Fruit fly (Drosophila melanogaster) whole organism, adult: Measurements from ENCODE around the gene CG15153.

Experiments used
- CG11617 ChIP-seq: fragments of 200-800 bp; sonication (Bioruptor generic); optimal IDR thresholded peaks from 2 replicates; lab custom pipeline; 2017; ENCODE audit warnings: mild to moderate bottlenecking, missing biosample characterization, missing genetic modification reagents, missing genetic modification characterization
- CG12768 ChIP-seq: fragments of 200-800 bp; sonication (Bioruptor generic); optimal IDR thresholded peaks from 2 replicates; lab custom pipeline; 2017; ENCODE audit warnings: missing biosample characterization, missing genetic modification characterization, mild to moderate bottlenecking, moderate library complexity, missing genetic modification reagents
- CG14711 ChIP-seq: fragments of 200-800 bp; sonication (Bioruptor generic); optimal IDR thresholded peaks from 2 replicates; lab custom pipeline; 2018; ENCODE audit warnings: missing biosample characterization, mild to moderate bottlenecking, missing genetic modification characterization, moderate library complexity
- CG1620 ChIP-seq: fragments of 200-800 bp; sonication (Bioruptor generic); optimal IDR thresholded peaks from 2 replicates; lab custom pipeline; 2016; ENCODE audit warnings: missing biosample characterization, missing genetic modification characterization
- CG33017 ChIP-seq: fragments of 200-800 bp; sonication (Bioruptor generic); optimal IDR thresholded peaks from 2 replicates; lab custom pipeline; 2018; ENCODE audit warnings: missing biosample characterization, mild to moderate bottlenecking, missing genetic modification characterization, moderate library complexity
- CG7045 ChIP-seq: fragments of 200-800 bp; sonication (Bioruptor generic); optimal IDR thresholded peaks from 2 replicates; lab custom pipeline; 2017; ENCODE audit warnings: missing biosample characterization, mild to moderate bottlenecking, missing genetic modification characterization
- CG7101 ChIP-seq: fragments of 200-800 bp; sonication (Bioruptor generic); optimal IDR thresholded peaks from 2 replicates; lab custom pipeline; 2018; ENCODE audit warnings: missing biosample characterization, mild to moderate bottlenecking, missing genetic modification characterization, moderate library complexity
- Clk ChIP-seq: fragments of 200-800 bp; sonication (Bioruptor generic); optimal IDR thresholded peaks from 2 replicates; lab custom pipeline; 2017; ENCODE audit warnings: missing biosample characterization, missing genetic modification characterization
- Crg-1 ChIP-seq: fragments of 200-800 bp; sonication (Bioruptor generic); optimal IDR thresholded peaks from 2 replicates; lab custom pipeline; 2016; ENCODE audit warnings: missing biosample characterization, missing genetic modification characterization
- Hr96 ChIP-seq: fragments of 200-800 bp; sonication (Bioruptor generic); optimal IDR thresholded peaks from 2 replicates; lab custom pipeline; 2016; ENCODE audit warnings: missing biosample characterization, missing genetic modification characterization
- Mnt ChIP-seq: fragments of 200-800 bp; sonication (Bioruptor generic); optimal IDR thresholded peaks from 2 replicates; lab custom pipeline; 2016; ENCODE audit warnings: missing biosample characterization, mild to moderate bottlenecking, missing genetic modification characterization
- bab1 ChIP-seq: fragments of 200-800 bp; sonication (Bioruptor generic); optimal IDR thresholded peaks from 3 replicates; lab custom pipeline; 2019; ENCODE audit warnings: missing biosample characterization, mild to moderate bottlenecking, missing genetic modification characterization, moderate library complexity
- cic ChIP-seq: fragments of 200-800 bp; sonication (Bioruptor generic); optimal IDR thresholded peaks from 2 replicates; lab custom pipeline; 2017; ENCODE audit warnings: missing biosample characterization, mild to moderate bottlenecking, missing genetic modification characterization, moderate library complexity
- cnc ChIP-seq, 2 experiments: fragments of >200 bp; optimal IDR thresholded peaks; 2 replicates each; lab custom pipeline; 2017
- kay ChIP-seq: fragments of 200-800 bp; sonication (Bioruptor generic); peaks from one replicate; lab custom pipeline; 2016; ENCODE audit warnings: missing biosample characterization, missing genetic modification characterization, borderline replicate concordance
- ovo ChIP-seq: fragments of 200-800 bp; sonication (Bioruptor generic); optimal IDR thresholded peaks from 2 replicates; lab custom pipeline; 2016; ENCODE audit warnings: missing biosample characterization, missing genetic modification characterization
- pad ChIP-seq: fragments of 200-800 bp; sonication (Bioruptor generic); optimal IDR thresholded peaks from 3 replicates; lab custom pipeline; 2017; ENCODE audit warnings: missing biosample characterization, missing genetic modification characterization, mild to moderate bottlenecking, moderate library complexity, missing genetic modification reagents
- tj ChIP-seq: fragments of 200-800 bp; sonication (Bioruptor generic); optimal IDR thresholded peaks from 3 replicates; lab custom pipeline; 2017; ENCODE audit warnings: missing biosample characterization, mild to moderate bottlenecking, missing genetic modification characterization, moderate library complexity
- toe ChIP-seq: fragments of 200-800 bp; sonication (Bioruptor generic); optimal IDR thresholded peaks from 2 replicates; lab custom pipeline; 2016; ENCODE audit warnings: missing biosample characterization, missing genetic modification characterization

The CG15153 gene

DNA sequence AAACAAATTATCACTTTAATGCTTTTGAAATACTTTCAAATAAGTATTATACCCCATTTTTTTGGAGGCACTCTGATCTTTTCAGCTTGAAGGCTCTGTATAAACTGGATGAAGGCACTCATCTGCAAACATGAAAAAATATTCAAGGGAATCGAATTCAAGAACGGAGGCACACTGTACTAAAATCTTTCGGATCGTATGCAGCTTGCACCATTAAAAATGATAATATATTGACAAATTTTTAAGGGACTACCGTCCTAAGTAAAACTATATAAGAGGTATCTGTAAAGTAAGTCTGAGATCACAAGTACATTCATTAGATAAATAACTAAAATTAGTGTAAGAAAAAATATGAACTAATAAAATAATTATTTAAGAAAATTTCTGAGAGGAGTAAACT, 21.0 kb upstream of the CG15153 start, which contains the start of gene CG44476:
Gene CG44476 (minus strand): TSS at position 101 of the 400 bp plus-strand sequence.
- TF ChIP-seq Clk (GFP tag; lab: Kevin White, UChicago) (no peak), CG7101 (tag; lab: Kevin White, UChicago) (peak; percentile 31)

DNA sequence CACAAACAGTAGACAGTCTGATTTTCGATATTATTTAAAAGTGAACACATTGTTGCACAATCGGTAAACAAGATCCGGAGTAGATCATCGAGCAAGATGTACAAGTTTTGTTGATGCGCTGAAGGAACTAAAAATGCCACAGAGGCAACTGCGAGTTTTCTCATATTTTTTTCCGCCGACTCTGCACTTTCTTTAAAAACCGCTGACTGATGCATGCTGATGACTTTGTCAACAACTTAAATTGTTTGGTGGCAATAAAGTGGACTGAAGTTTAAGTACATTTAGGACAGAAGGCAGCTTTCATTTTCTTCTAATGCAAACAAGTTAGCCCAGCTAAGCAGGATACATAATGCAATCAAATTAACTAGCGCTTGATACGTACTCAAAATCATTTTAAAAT, 20.4 kb upstream of the CG15153 start:
- no peak for TF ChIP-seq CG12768 (GFP tag; lab: Kevin White, UChicago)
- TF ChIP-seq tj, result peak; percentile 94

DNA sequence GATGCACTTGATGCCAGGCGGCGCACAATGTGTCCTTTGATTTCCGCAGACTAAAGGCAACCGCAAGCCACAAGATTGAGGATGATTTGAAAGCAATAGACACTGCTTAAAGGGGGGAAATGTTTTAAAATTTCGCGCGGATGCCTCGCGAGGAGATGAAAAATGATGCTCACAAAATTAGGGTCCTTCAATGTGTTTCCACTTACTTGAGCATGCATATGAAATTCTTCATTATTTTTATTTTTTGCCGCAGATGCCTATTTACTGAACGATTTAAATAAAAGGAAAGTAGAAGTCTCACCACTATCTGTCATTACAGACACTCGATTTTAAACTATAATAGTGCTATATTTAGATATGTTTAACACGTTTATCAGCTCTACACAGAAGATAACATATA, 4.2 kb upstream of the CG15153 start, which contains the start of gene Slc25A46b:
Gene Slc25A46b (plus strand): TSS at position 301 of the 400 bp plus-strand sequence.
- TF ChIP-seq kay, result no peak
- no peak for TF ChIP-seq CG14711 (tag; lab: Kevin White, UChicago)
- TF ChIP-seq bab1 (GFP tag; lab: Kevin White, UChicago), result no peak
- TF ChIP-seq Hr96 (GFP tag; lab: Kevin White, UChicago), result no peak
- no peak for TF ChIP-seq Clk (GFP tag; lab: Kevin White, UChicago)
- TF ChIP-seq cic, result no peak
- no peak for TF ChIP-seq pad (GFP tag; lab: Kevin White, UChicago)
- no peak for TF ChIP-seq cnc (optimal IDR thresholded peaks at IDR 0.05; lab: Kevin White, UChicago)

DNA sequence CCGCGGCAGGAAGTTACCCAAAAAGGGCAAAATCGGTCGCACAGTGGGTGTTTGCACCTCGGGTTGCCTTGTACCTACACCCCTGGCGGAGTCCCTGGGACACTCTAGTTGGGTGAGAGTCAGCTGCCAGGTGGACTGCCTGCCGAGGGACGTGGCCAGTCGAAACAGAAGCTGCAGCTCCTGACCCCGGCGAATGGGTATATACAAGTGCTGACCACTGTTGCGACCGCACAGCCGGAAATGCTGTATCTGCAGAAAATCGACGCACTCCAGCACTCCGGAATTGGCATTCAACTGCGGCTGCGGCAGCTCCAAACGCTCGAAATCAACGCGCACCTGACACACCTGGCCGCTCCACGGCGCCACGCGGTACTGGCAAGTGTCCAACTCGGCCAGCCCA, 351 bp downstream of the CG15153 start:
- TF ChIP-seq CG14711 (tag; lab: Kevin White, UChicago) (no peak), CG7045 (GFP tag; lab: Kevin White, UChicago) (no peak)

DNA sequence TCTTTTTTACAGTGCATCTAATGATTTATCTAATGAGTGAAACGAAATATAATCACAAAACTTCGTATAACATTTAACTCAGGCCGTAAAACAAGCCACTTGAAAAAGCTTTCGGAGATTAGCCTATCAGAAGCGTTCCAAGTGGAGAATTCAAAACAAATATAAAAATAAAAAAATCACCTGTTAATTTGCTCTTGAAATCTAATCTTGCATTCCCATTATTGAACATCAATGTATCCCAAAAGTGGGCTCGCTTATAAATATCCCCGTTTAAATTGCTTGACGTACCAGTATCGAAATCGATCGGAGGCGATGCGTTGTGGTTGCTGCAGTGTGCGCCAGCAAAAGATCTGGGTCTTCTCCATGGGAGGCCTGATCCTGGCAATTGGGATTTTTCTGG, 8.1 kb downstream of the CG15153 start, which contains the start of gene CG31741:
Gene CG31741 (plus strand): TSS at position 301 of the 400 bp plus-strand sequence.
- TF ChIP-seq kay (no peak), cic (no peak), CG12768 (GFP tag; lab: Kevin White, UChicago) (no peak), tj (no peak), CG7101 (tag; lab: Kevin White, UChicago) (no peak), CG11617 (GFP tag; lab: Kevin White, UChicago) (no peak), ovo (GFP tag; lab: Kevin White, UChicago) (no peak)

DNA sequence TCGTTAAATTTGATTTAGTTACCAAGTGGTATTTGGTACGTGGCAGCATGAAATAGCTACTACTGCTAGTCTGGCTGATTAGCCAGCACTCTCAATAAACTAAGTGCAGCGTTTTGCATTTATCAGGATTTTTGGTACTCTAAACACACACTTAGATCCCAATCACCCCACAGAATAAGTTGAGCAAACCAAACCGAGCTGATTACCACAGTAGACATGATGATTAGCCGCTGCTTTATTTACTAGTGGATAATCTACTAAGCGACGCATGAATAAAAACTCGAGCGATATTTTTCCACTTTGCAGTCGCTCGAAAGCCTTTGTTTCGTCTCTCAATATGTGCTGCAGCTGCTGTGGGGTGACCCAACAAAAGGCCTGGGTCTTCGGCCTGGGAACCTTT, 10.7 kb downstream of the CG15153 start, which contains the start of gene ninaD:
Gene ninaD (plus strand): TSS at position 301 of the 400 bp plus-strand sequence.
- TF ChIP-seq bab1 (GFP tag; lab: Kevin White, UChicago), result no peak

DNA sequence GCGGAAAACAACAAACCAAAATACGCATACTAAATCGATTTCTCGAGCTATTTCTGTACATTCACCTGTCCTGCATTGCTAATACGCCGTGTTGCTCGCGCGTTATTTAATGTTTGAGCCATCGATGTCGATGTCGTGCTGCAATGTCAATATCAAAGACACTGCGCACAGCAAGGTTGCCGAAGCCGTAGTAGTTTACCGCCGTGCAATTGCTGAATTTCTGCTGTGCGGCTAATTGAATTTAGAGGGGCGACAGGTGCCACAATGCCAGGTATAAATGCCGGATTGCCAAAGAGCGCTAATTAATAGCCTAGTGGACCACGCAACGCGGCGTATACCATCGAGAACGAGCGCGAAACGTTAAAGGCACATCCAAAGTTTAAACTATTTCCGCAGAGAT, 14.1 kb downstream of the CG15153 start, which contains the start of gene Arr1:
Gene Arr1 (plus strand): TSS at position 301 of the 400 bp plus-strand sequence.
- TF ChIP-seq CG12768 (GFP tag; lab: Kevin White, UChicago) (no peak), cnc (optimal IDR thresholded peaks at IDR 0.05; lab: Kevin White, UChicago) (no peak), CG33017 (no peak), pad (GFP tag; lab: Kevin White, UChicago) (no peak), Clk (GFP tag; lab: Kevin White, UChicago) (no peak), CG14711 (tag; lab: Kevin White, UChicago) (no peak), CG11617 (GFP tag; lab: Kevin White, UChicago) (no peak), toe (GFP tag; lab: Kevin White, UChicago) (no peak), CG7045 (GFP tag; lab: Kevin White, UChicago) (no peak), Hr96 (GFP tag; lab: Kevin White, UChicago) (no peak), Crg-1 (no peak), Mnt (GFP tag; lab: Kevin White, UChicago) (no peak), cic (no peak)

DNA sequence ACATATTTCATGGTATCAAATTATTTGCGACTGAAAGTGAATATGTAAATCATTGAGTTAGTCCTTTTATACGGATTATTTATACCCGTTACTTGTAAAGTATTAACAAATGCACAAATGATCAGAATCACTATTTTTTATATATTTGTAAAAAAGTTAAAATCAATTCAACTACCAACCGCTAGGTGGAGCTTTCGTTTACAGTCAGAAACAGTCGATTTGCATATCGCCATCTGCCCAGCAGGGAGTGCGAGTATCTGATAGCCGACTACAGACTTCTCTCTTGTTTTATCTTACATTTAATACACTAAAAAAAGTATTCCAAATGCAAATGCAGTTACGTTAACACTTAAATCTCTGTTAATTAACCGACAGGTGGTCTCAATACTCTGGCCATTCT, 24.8 kb downstream of the CG15153 start:
- TF ChIP-seq CG1620 (no peak), Crg-1 (no peak), pad (GFP tag; lab: Kevin White, UChicago) (no peak), CG7101 (tag; lab: Kevin White, UChicago) (no peak), cic (no peak), cnc (optimal IDR thresholded peaks at IDR 0.05; lab: Kevin White, UChicago) (no peak), CG14711 (tag; lab: Kevin White, UChicago) (no peak), CG12768 (GFP tag; lab: Kevin White, UChicago) (no peak), CG7045 (GFP tag; lab: Kevin White, UChicago) (no peak)
